Fruit fly (Drosophila melanogaster) whole organism, prepupa: ENCODE data around the gene CG11726.

ENCODE experiments used
- Blimp-1 ChIP-seq: fragments of 200-800 bp; sonication (Bioruptor generic); optimal IDR thresholded peaks from 3 replicates; lab custom pipeline; 2017; ENCODE audit warnings: missing biosample characterization, missing genetic modification characterization, mild to moderate bottlenecking, moderate library complexity, missing genetic modification reagents
- CG11294 ChIP-seq: fragments of 200-800 bp; sonication (Bioruptor generic); IDR thresholded peaks from 2 replicates; pipeline ENCODE4 v1.3.6; 2022; ENCODE audit warnings: missing biosample characterization, missing genetic modification characterization
- CG11762 ChIP-seq: fragments of 200-800 bp; sonication (Bioruptor generic); optimal IDR thresholded peaks from 3 replicates; lab custom pipeline; 2016; ENCODE audit warnings: missing biosample characterization, missing genetic modification characterization; ENCODE audit not compliant: insufficient read depth
- CG11902 ChIP-seq: fragments of 200-800 bp; sonication (Bioruptor generic); optimal IDR thresholded peaks from 3 replicates; lab custom pipeline; 2016; ENCODE audit warnings: missing biosample characterization, missing genetic modification characterization
- CG15336 ChIP-seq: fragments of 200-800 bp; sonication (Bioruptor generic); IDR thresholded peaks from 2 replicates; pipeline ENCODE4 v1.3.6; 2022; ENCODE audit warnings: missing biosample characterization, missing genetic modification characterization
- CG1621 ChIP-seq: fragments of 200-800 bp; sonication (Bioruptor generic); optimal IDR thresholded peaks from 3 replicates; lab custom pipeline; 2018; ENCODE audit warnings: missing biosample characterization, mild to moderate bottlenecking, missing genetic modification characterization
- CG16779 ChIP-seq: fragments of 200-800 bp; sonication (Bioruptor generic); optimal IDR thresholded peaks from 3 replicates; lab custom pipeline; 2017; ENCODE audit warnings: missing biosample characterization, mild to moderate bottlenecking, missing genetic modification characterization
- CG31627 ChIP-seq: fragments of 200-800 bp; sonication (Bioruptor generic); optimal IDR thresholded peaks from 3 replicates; lab custom pipeline; 2016; ENCODE audit warnings: missing biosample characterization, missing genetic modification characterization
- CG34406 ChIP-seq: fragments of 200-800 bp; sonication (Bioruptor generic); optimal IDR thresholded peaks from 3 replicates; lab custom pipeline; 2016; ENCODE audit warnings: missing biosample characterization, missing genetic modification characterization
- CG6163 ChIP-seq: fragments of 200-800 bp; sonication (Bioruptor generic); IDR thresholded peaks from 3 replicates; pipeline ENCODE4 v1.3.6; 2022; ENCODE audit warnings: missing biosample characterization, missing genetic modification characterization
- CG6276 ChIP-seq: fragments of 200-800 bp; sonication (Bioruptor generic); optimal IDR thresholded peaks from 2 replicates; lab custom pipeline; 2017; ENCODE audit warnings: missing biosample characterization, mild to moderate bottlenecking, missing genetic modification characterization
- CG6792 ChIP-seq: fragments of 200-800 bp; sonication (Bioruptor generic); optimal IDR thresholded peaks from 3 replicates; lab custom pipeline; 2016; ENCODE audit warnings: missing biosample characterization, missing genetic modification characterization
- CG6808 ChIP-seq: fragments of 200-800 bp; sonication (Bioruptor generic); optimal IDR thresholded peaks from 3 replicates; lab custom pipeline; 2017; ENCODE audit warnings: missing biosample characterization, missing genetic modification characterization, mild to moderate bottlenecking, moderate library complexity, missing genetic modification reagents
- CG6854 ChIP-seq: fragments of 200-800 bp; sonication (Bioruptor generic); optimal IDR thresholded peaks from 2 replicates; lab custom pipeline; 2017; ENCODE audit warnings: missing biosample characterization, mild to moderate bottlenecking, missing genetic modification characterization
- CG7368 ChIP-seq: fragments of 200-800 bp; sonication (Bioruptor generic); optimal IDR thresholded peaks from 3 replicates; lab custom pipeline; 2016; ENCODE audit warnings: missing biosample characterization, missing genetic modification characterization
- CG8119 ChIP-seq: fragments of 200-800 bp; sonication (Bioruptor generic); IDR thresholded peaks from 3 replicates; pipeline ENCODE4 v1.3.6; 2022; ENCODE audit warnings: missing biosample characterization, missing genetic modification characterization
- CG8319 ChIP-seq: fragments of 200-800 bp; sonication (Bioruptor generic); optimal IDR thresholded peaks from 3 replicates; lab custom pipeline; 2016; ENCODE audit warnings: missing biosample characterization, missing genetic modification characterization
- Eip93F ChIP-seq: fragments of 200-800 bp; sonication (Bioruptor generic); optimal IDR thresholded peaks from 2 replicates; lab custom pipeline; 2016; ENCODE audit warnings: missing biosample characterization, mild to moderate bottlenecking, missing genetic modification characterization
- Gug ChIP-seq: fragments of 200-800 bp; sonication (Bioruptor generic); IDR thresholded peaks from 2 replicates; pipeline ENCODE4 v1.3.6; 2022; ENCODE audit warnings: missing biosample characterization, missing genetic modification characterization
- Hr4 ChIP-seq: fragments of 200-800 bp; sonication (Bioruptor generic); optimal IDR thresholded peaks from 3 replicates; lab custom pipeline; 2016; ENCODE audit warnings: missing biosample characterization, missing genetic modification characterization
- Lpt ChIP-seq: fragments of 200-800 bp; sonication (Bioruptor generic); optimal IDR thresholded peaks from 3 replicates; lab custom pipeline; 2016; ENCODE audit warnings: missing biosample characterization, missing genetic modification characterization
- Met ChIP-seq: fragments of 200-800 bp; sonication (Bioruptor generic); optimal IDR thresholded peaks from 3 replicates; lab custom pipeline; 2016; ENCODE audit warnings: missing biosample characterization, missing genetic modification characterization
- Smox ChIP-seq: fragments of 200-800 bp; sonication (Bioruptor generic); optimal IDR thresholded peaks from 3 replicates; lab custom pipeline; 2016; ENCODE audit warnings: missing biosample characterization, missing genetic modification characterization
- Sox14 ChIP-seq: fragments of 200-800 bp; sonication (Bioruptor generic); optimal IDR thresholded peaks from 3 replicates; lab custom pipeline; 2016; ENCODE audit warnings: missing biosample characterization, missing genetic modification characterization
- achi ChIP-seq: fragments of 200-800 bp; sonication (Bioruptor generic); optimal IDR thresholded peaks from 3 replicates; lab custom pipeline; 2016; ENCODE audit warnings: missing biosample characterization, missing genetic modification characterization
- cyc ChIP-seq: fragments of 200-800 bp; sonication (Bioruptor generic); optimal IDR thresholded peaks from 3 replicates; lab custom pipeline; 2016; ENCODE audit warnings: missing biosample characterization, missing genetic modification characterization
- dac ChIP-seq: fragments of 200-800 bp; sonication (Bioruptor generic); optimal IDR thresholded peaks from 2 replicates; lab custom pipeline; 2017; ENCODE audit warnings: missing biosample characterization, mild to moderate bottlenecking, missing genetic modification characterization
- eg ChIP-seq: fragments of 200-800 bp; sonication (Bioruptor generic); IDR thresholded peaks from 3 replicates; pipeline ENCODE4 v1.3.6; 2022; ENCODE audit warnings: missing biosample characterization, missing genetic modification characterization
- esn ChIP-seq: fragments of 200-800 bp; sonication (Bioruptor generic); optimal IDR thresholded peaks from 2 replicates; lab custom pipeline; 2016; ENCODE audit warnings: missing biosample characterization, mild to moderate bottlenecking, missing genetic modification characterization, moderate library complexity
- fd59A ChIP-seq: fragments of 200-800 bp; sonication (Bioruptor generic); optimal IDR thresholded peaks from 2 replicates; lab custom pipeline; 2017; ENCODE audit warnings: missing biosample characterization, mild to moderate bottlenecking, missing genetic modification characterization, missing genetic modification reagents
- fd85E ChIP-seq: fragments of 200-800 bp; sonication (Bioruptor generic); optimal IDR thresholded peaks from 3 replicates; lab custom pipeline; 2016; ENCODE audit warnings: missing biosample characterization, missing genetic modification characterization
- fkh ChIP-seq: fragments of 200-800 bp; sonication (Bioruptor generic); optimal IDR thresholded peaks from 3 replicates; lab custom pipeline; 2017; ENCODE audit warnings: missing biosample characterization, mild to moderate bottlenecking, missing genetic modification characterization, moderate library complexity
- lz ChIP-seq: fragments of 200-800 bp; sonication (Bioruptor generic); optimal IDR thresholded peaks from 3 replicates; lab custom pipeline; 2016; ENCODE audit warnings: missing biosample characterization, missing genetic modification characterization
- salr ChIP-seq, 2 experiments: fragments of 200-800 bp; sonication (Bioruptor generic); optimal IDR thresholded peaks; 3 replicates each; lab custom pipeline; 2016 to 2018; ENCODE audit warnings: missing biosample characterization in 2 of 2, missing genetic modification characterization in 2 of 2, mild to moderate bottlenecking in 1 of 2
- spab ChIP-seq: fragments of 200-800 bp; sonication (Bioruptor generic); optimal IDR thresholded peaks from 2 replicates; lab custom pipeline; 2017; ENCODE audit warnings: missing biosample characterization, mild to moderate bottlenecking, missing genetic modification characterization, missing genetic modification reagents
- ss ChIP-seq, 2 experiments: fragments of 200-800 bp; sonication (Bioruptor generic); optimal IDR thresholded peaks; 2 replicates in 1 of 2; 3 replicates in 1 of 2; lab custom pipeline; 2017 to 2018; ENCODE audit warnings: mild to moderate bottlenecking in 2 of 2, missing biosample characterization in 2 of 2, missing genetic modification characterization in 2 of 2, moderate library complexity in 1 of 2
- topi ChIP-seq: fragments of 200-800 bp; sonication (Bioruptor generic); optimal IDR thresholded peaks from 3 replicates; lab custom pipeline; 2016; ENCODE audit warnings: missing biosample characterization, missing genetic modification characterization

CG11726 gene

DNA sequence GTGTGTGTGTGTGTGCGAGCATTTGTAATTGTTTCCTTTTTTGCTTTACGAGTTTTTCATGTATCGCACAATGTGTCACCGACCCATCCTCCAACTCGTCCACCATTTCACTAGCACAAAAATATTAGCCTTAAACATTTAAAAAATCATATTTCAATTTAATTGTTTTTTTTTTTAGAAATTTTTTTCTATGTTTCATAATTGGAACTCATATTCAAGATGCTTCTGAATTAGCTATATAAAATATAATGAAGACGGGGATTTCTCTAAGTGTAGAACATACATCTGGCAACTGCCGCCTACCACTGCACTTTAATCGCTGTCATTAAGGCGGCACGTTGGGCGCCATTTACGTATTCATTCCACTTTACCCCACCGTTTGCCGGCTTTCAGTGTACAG, 45.1 kb downstream of the CG11726 start (continued):
- TF ChIP-seq Hr4 (peak; percentile 12), fd85E (no peak), Lpt (no peak), Gug (GFP tag; lab: Robert Waterston, UW) (peak; percentile 32; the same call in 1 of the 2 replicates), CG6276 (GFP tag; lab: Kevin White, UChicago) (no peak), fkh (GFP tag; lab: Kevin White, UChicago) (no peak), cyc (GFP tag; lab: Kevin White, UChicago) (peak; percentile 9), Sox14 (GFP tag; lab: Kevin White, UChicago) (peak; percentile 21), CG16779 (no peak), CG11762 (GFP tag; lab: Kevin White, UChicago) (no peak), Smox (GFP tag; lab: Kevin White, UChicago) (no peak), esn (GFP tag; lab: Kevin White, UChicago) (peak; percentile 19), CG34406 (GFP tag; lab: Kevin White, UChicago) (peak; percentile 21), spab (peak; percentile 17), Met (GFP tag; lab: Kevin White, UChicago) (peak; percentile 29)

- TF ChIP-seq CG11762 (GFP tag; lab: Kevin White, UChicago): no peak
- TF ChIP-seq CG8319 (GFP tag; lab: Kevin White, UChicago): no peak
- TF ChIP-seq CG6276 (GFP tag; lab: Kevin White, UChicago): no peak
- TF ChIP-seq dac: no peak
- TF ChIP-seq CG11902 (GFP tag; lab: Kevin White, UChicago): no peak
- no peak for TF ChIP-seq fkh (GFP tag; lab: Kevin White, UChicago)
- TF ChIP-seq CG1621 (tag; lab: Kevin White, UChicago): no peak
- no peak for TF ChIP-seq CG11294
- no peak for TF ChIP-seq CG6163 (GFP tag; lab: Robert Waterston, UW)
- no peak for TF ChIP-seq CG6792 (GFP tag; lab: Kevin White, UChicago)
- no peak for TF ChIP-seq salr (GFP tag; optimal IDR thresholded peaks at IDR 0.05; lab: Kevin White, UChicago)
- no peak for TF ChIP-seq fd59A (GFP tag; lab: Kevin White, UChicago)
- TF ChIP-seq esn (GFP tag; lab: Kevin White, UChicago): no peak
- no peak for TF ChIP-seq lz (GFP tag; lab: Kevin White, UChicago)
- TF ChIP-seq, all 60 proteins: peak for 0
Observed at dm6 chr3L:11440258-11440657, 45.8 kb downstream of the CG11726 start.

- no peak for TF ChIP-seq salr (GFP tag; optimal IDR thresholded peaks at IDR 0.05; lab: Kevin White, UChicago)
- TF ChIP-seq topi (GFP tag; lab: Kevin White, UChicago): no peak
- TF ChIP-seq lz (GFP tag; lab: Kevin White, UChicago): no peak
- TF ChIP-seq CG6854 (GFP tag; lab: Kevin White, UChicago): no peak
- TF ChIP-seq CG8119 (GFP tag; lab: Robert Waterston, UW): no peak
- no peak for TF ChIP-seq ss (GFP tag; optimal IDR thresholded peaks at IDR 0.05; lab: Kevin White, UChicago)
- no peak for TF ChIP-seq CG31627 (GFP tag; lab: Kevin White, UChicago)
- TF ChIP-seq eg: no peak
- TF ChIP-seq achi: no peak
- no peak for TF ChIP-seq CG16779
- TF ChIP-seq Eip93F: no peak
- no peak for TF ChIP-seq CG15336 (GFP tag; lab: Robert Waterston, UW)
- no peak for TF ChIP-seq CG1621 (tag; lab: Kevin White, UChicago)
- no peak for TF ChIP-seq Gug (GFP tag; lab: Robert Waterston, UW)
- TF ChIP-seq CG6808 (GFP tag; lab: Kevin White, UChicago): no peak
- no peak for TF ChIP-seq Blimp-1 (GFP tag; lab: Kevin White, UChicago)
- no peak for TF ChIP-seq CG7368
- TF ChIP-seq, all 60 proteins: peak for 0
Observed at dm6 chr3L:11440769-11441168, 46.3 kb downstream of the CG11726 start.
